Worm (Caenorhabditis elegans) whole organism, young adult: ENCODE results near the gene arp-1.
"Not testable (repeated sequence)": the region's sequence is repeated elsewhere in the genome, so short reads cannot be mapped to it uniquely, and the experiment has no call there.

ENCODE experiments used
- B0019.2 ChIP-seq: fragments of 200-800 bp; sonication (Bioruptor generic); conservative IDR thresholded peaks from 2 replicates; pipeline ENCODE4 v1.3.6; 2022; ENCODE audit warnings: missing genetic modification reagents, missing genetic modification characterization, missing compliant biosample characterization
- B0336.3 ChIP-seq: fragments of 200-800 bp; sonication (Bioruptor generic); IDR thresholded peaks from 2 replicates; pipeline ENCODE4 v1.3.6; 2022; ENCODE audit warnings: missing genetic modification characterization, missing compliant biosample characterization
- F49E8.2 ChIP-seq: sonication (generic microtip); optimal IDR thresholded peaks from 3 replicates; lab custom pipeline; 2017; ENCODE audit warnings: missing genetic modification characterization, mild to moderate bottlenecking, missing compliant biosample characterization, antibody characterized with exemption, moderate library complexity; ENCODE audit not compliant: insufficient read depth
- Y79H2A.3 ChIP-seq: fragments of 200-800 bp; sonication (Bioruptor generic); conservative IDR thresholded peaks from 2 replicates; pipeline ENCODE4 v1.3.6; 2022; ENCODE audit warnings: missing genetic modification reagents, missing genetic modification characterization, missing compliant biosample characterization
- efl-1 ChIP-seq: fragments of 150-350 bp; optimal IDR thresholded peaks from 2 replicates; lab custom pipeline; 2014; ENCODE audit warnings: missing biosample characterization, missing genetic modification reagents, missing genetic modification characterization
- fkh-3 ChIP-seq: sonication (generic microtip); optimal IDR thresholded peaks from 2 replicates; lab custom pipeline; 2016; ENCODE audit warnings: mild to moderate bottlenecking, missing genetic modification characterization, missing compliant biosample characterization
- lag-1 ChIP-seq: fragments of 200-800 bp; sonication (Bioruptor generic); IDR thresholded peaks from 2 replicates; pipeline ENCODE4 v1.3.6; 2022; ENCODE audit warnings: missing genetic modification reagents, missing genetic modification characterization, missing compliant biosample characterization
- nhr-80 ChIP-seq: sonication (generic microtip); optimal IDR thresholded peaks from 2 replicates; lab custom pipeline; 2016; ENCODE audit warnings: missing genetic modification characterization, missing compliant biosample characterization
- sdz-38 ChIP-seq: sonication (generic microtip); optimal IDR thresholded peaks from 2 replicates; lab custom pipeline; 2016; ENCODE audit warnings: missing genotype, missing genetic modification characterization, missing compliant biosample characterization

The arp-1 gene

DNA sequence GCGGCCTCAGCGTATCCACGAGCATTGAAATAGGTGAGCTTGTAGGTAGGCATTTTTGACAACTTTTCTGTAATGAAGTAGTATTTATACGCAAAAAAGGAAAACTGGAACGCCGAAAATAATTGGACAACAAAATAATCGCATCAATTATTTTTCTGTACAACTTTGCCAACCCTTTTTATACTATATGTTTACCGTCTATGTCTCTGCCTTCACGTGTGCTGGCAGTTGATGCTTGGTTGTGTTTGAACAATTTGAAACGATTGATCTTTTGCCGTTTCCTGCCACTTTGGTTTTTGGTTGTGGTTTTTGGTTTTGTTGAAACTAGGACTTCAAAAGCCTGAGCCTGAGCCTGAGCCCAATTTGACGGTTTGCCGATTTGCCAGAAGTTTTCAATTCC, 47.2 kb downstream of the arp-1 start, which contains the start of gene gst-28:
TSS of gene gst-28 (minus strand) at position 238 of the 400 bp plus-strand sequence.
- no peak for TF ChIP-seq F49E8.2 (tag; lab: Kevin White, UChicago)
- no peak for TF ChIP-seq fkh-3
- no peak for TF ChIP-seq B0336.3 (GFP tag; lab: Robert Waterston, UW)
- no peak for TF ChIP-seq lag-1
- peak; percentile 17 for TF ChIP-seq nhr-80 (tag; lab: Kevin White, UChicago)

DNA sequence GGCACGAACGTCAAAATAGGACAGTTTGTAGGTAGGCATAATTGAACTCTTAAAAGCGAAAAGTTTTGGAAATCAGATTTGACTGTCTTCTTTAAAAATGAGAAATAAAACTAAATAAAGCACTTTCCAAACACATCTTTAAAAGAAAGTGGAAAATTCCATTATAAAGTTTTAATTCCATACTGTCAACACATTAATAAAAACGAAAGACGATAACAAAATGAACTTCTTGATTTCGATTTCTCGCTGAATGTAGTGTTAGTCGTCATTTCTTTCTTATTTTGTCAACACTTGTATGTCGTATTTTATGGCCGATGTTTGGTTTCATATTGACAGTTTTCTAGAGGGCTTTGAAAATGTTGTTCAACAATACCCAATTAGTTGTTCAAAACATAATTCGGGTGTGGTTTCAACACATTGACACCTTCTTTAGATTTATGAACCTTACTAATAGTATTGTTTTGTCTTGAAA, 49.7 kb downstream of the arp-1 start, which contains the start of gene gst-29:
TSS of gene gst-29 (minus strand) at position 51 of the 472 bp plus-strand sequence.
- TF ChIP-seq nhr-80 (tag; lab: Kevin White, UChicago) (peak; percentile 25), Y79H2A.3 (GFP tag; lab: Robert Waterston, UW) (no peak), efl-1 (GFP tag; lab: Kevin White, UChicago) (no peak)

DNA sequence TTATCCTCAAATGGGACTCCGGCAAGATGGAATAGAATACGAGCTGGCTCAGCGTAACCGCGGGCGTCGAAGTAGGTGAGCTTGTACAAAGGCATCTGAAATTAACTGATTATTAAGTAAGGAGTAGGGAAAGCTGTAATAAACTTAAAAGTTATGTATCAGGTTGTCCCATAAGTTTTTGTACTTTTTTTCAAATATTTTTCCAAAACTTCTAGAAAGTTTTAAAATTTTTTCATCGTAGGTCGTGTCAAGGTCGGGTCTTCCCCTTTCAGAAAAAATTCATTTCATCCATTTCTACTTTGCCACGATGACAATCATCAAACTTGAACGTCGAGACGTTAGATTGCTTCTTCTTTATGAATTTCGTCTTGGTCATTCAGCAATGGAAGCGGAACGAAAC, 51.7 kb downstream of the arp-1 start, which contains the start of gene gst-39:
TSS of gene gst-39 (minus strand) at position 101 of the 400 bp plus-strand sequence.
- TF ChIP-seq B0019.2 (GFP tag; lab: Robert Waterston, UW); B0336.3 (GFP tag; lab: Robert Waterston, UW); sdz-38 (tag; lab: Kevin White, UChicago): not testable (repeated sequence)
